Fruit fly (Drosophila melanogaster) whole organism, prepupa: ENCODE data around the gene CG11816.

Experiments used
- Blimp-1 ChIP-seq: fragments of 200-800 bp; sonication (Bioruptor generic); optimal IDR thresholded peaks from 3 replicates; lab custom pipeline; 2017; ENCODE audit warnings: missing biosample characterization, missing genetic modification characterization, mild to moderate bottlenecking, moderate library complexity, missing genetic modification reagents
- CG11762 ChIP-seq: fragments of 200-800 bp; sonication (Bioruptor generic); optimal IDR thresholded peaks from 3 replicates; lab custom pipeline; 2016; ENCODE audit warnings: missing biosample characterization, missing genetic modification characterization; ENCODE audit not compliant: insufficient read depth
- CG15336 ChIP-seq: fragments of 200-800 bp; sonication (Bioruptor generic); IDR thresholded peaks from 2 replicates; pipeline ENCODE4 v1.3.6; 2022; ENCODE audit warnings: missing biosample characterization, missing genetic modification characterization
- CG1621 ChIP-seq: fragments of 200-800 bp; sonication (Bioruptor generic); optimal IDR thresholded peaks from 3 replicates; lab custom pipeline; 2018; ENCODE audit warnings: missing biosample characterization, mild to moderate bottlenecking, missing genetic modification characterization
- CG3032 ChIP-seq: fragments of 200-800 bp; optimal IDR thresholded peaks from 2 replicates; lab custom pipeline; 2019; ENCODE audit warnings: missing biosample characterization, mild to moderate bottlenecking, missing genetic modification characterization, moderate library complexity
- CG32006 ChIP-seq: fragments of 200-800 bp; sonication (Bioruptor generic); optimal IDR thresholded peaks from 3 replicates; lab custom pipeline; 2017; ENCODE audit warnings: missing biosample characterization, mild to moderate bottlenecking, missing genetic modification characterization
- CG34406 ChIP-seq: fragments of 200-800 bp; sonication (Bioruptor generic); optimal IDR thresholded peaks from 3 replicates; lab custom pipeline; 2016; ENCODE audit warnings: missing biosample characterization, missing genetic modification characterization
- CG3919 ChIP-seq: fragments of 200-800 bp; sonication (Bioruptor generic); optimal IDR thresholded peaks from 3 replicates; lab custom pipeline; 2016; ENCODE audit warnings: missing biosample characterization, missing genetic modification characterization
- CG6163 ChIP-seq: fragments of 200-800 bp; sonication (Bioruptor generic); IDR thresholded peaks from 3 replicates; pipeline ENCODE4 v1.3.6; 2022; ENCODE audit warnings: missing biosample characterization, missing genetic modification characterization
- CG6276 ChIP-seq: fragments of 200-800 bp; sonication (Bioruptor generic); optimal IDR thresholded peaks from 2 replicates; lab custom pipeline; 2017; ENCODE audit warnings: missing biosample characterization, mild to moderate bottlenecking, missing genetic modification characterization
- CG6808 ChIP-seq: fragments of 200-800 bp; sonication (Bioruptor generic); optimal IDR thresholded peaks from 3 replicates; lab custom pipeline; 2017; ENCODE audit warnings: missing biosample characterization, missing genetic modification characterization, mild to moderate bottlenecking, moderate library complexity, missing genetic modification reagents
- CG6854 ChIP-seq: fragments of 200-800 bp; sonication (Bioruptor generic); optimal IDR thresholded peaks from 2 replicates; lab custom pipeline; 2017; ENCODE audit warnings: missing biosample characterization, mild to moderate bottlenecking, missing genetic modification characterization
- CG8119 ChIP-seq: fragments of 200-800 bp; sonication (Bioruptor generic); IDR thresholded peaks from 3 replicates; pipeline ENCODE4 v1.3.6; 2022; ENCODE audit warnings: missing biosample characterization, missing genetic modification characterization
- CG9139 ChIP-seq: fragments of 200-800 bp; sonication (Bioruptor generic); optimal IDR thresholded peaks from 3 replicates; lab custom pipeline; 2017; ENCODE audit warnings: missing biosample characterization, mild to moderate bottlenecking, missing genetic modification characterization
- Eip75B ChIP-seq: fragments of 200-800 bp; sonication (Bioruptor generic); optimal IDR thresholded peaks from 3 replicates; lab custom pipeline; 2016; ENCODE audit warnings: missing biosample characterization, missing genetic modification characterization
- Eip93F ChIP-seq: fragments of 200-800 bp; sonication (Bioruptor generic); optimal IDR thresholded peaks from 2 replicates; lab custom pipeline; 2016; ENCODE audit warnings: missing biosample characterization, mild to moderate bottlenecking, missing genetic modification characterization
- Ets21C ChIP-seq: fragments of 200-800 bp; sonication (Bioruptor generic); optimal IDR thresholded peaks from 3 replicates; lab custom pipeline; 2016; ENCODE audit warnings: missing biosample characterization, missing genetic modification characterization
- Hr38 ChIP-seq: sonication (Bioruptor generic); optimal IDR thresholded peaks from 2 replicates; lab custom pipeline; 2016; ENCODE audit warnings: missing biosample characterization, missing genetic modification characterization
- Hr39 ChIP-seq: fragments of 200-800 bp; sonication (Bioruptor generic); optimal IDR thresholded peaks from 2 replicates; lab custom pipeline; 2016; ENCODE audit warnings: missing biosample characterization, missing genetic modification characterization
- Hr4 ChIP-seq: fragments of 200-800 bp; sonication (Bioruptor generic); optimal IDR thresholded peaks from 3 replicates; lab custom pipeline; 2016; ENCODE audit warnings: missing biosample characterization, missing genetic modification characterization
- Lpt ChIP-seq: fragments of 200-800 bp; sonication (Bioruptor generic); optimal IDR thresholded peaks from 3 replicates; lab custom pipeline; 2016; ENCODE audit warnings: missing biosample characterization, missing genetic modification characterization
- Met ChIP-seq: fragments of 200-800 bp; sonication (Bioruptor generic); optimal IDR thresholded peaks from 3 replicates; lab custom pipeline; 2016; ENCODE audit warnings: missing biosample characterization, missing genetic modification characterization
- OdsH ChIP-seq: fragments of 200-800 bp; sonication (Bioruptor generic); optimal IDR thresholded peaks from 3 replicates; lab custom pipeline; 2016; ENCODE audit warnings: missing biosample characterization, missing genetic modification characterization
- Smox ChIP-seq: fragments of 200-800 bp; sonication (Bioruptor generic); optimal IDR thresholded peaks from 3 replicates; lab custom pipeline; 2016; ENCODE audit warnings: missing biosample characterization, missing genetic modification characterization
- Sox102F ChIP-seq: fragments of 200-800 bp; sonication (Bioruptor generic); optimal IDR thresholded peaks from 2 replicates; lab custom pipeline; 2016; ENCODE audit warnings: missing biosample characterization, mild to moderate bottlenecking, missing genetic modification characterization
- Sox14 ChIP-seq: fragments of 200-800 bp; sonication (Bioruptor generic); optimal IDR thresholded peaks from 3 replicates; lab custom pipeline; 2016; ENCODE audit warnings: missing biosample characterization, missing genetic modification characterization
- Sox15 ChIP-seq: fragments of 200-800 bp; sonication (Bioruptor generic); optimal IDR thresholded peaks from 3 replicates; lab custom pipeline; 2016; ENCODE audit warnings: missing biosample characterization, missing genetic modification characterization
- achi ChIP-seq: fragments of 200-800 bp; sonication (Bioruptor generic); optimal IDR thresholded peaks from 3 replicates; lab custom pipeline; 2016; ENCODE audit warnings: missing biosample characterization, missing genetic modification characterization
- acj6 ChIP-seq: fragments of 200-800 bp; sonication (Bioruptor generic); optimal IDR thresholded peaks from 3 replicates; lab custom pipeline; 2016; ENCODE audit warnings: missing biosample characterization, missing genetic modification characterization
- dac ChIP-seq: fragments of 200-800 bp; sonication (Bioruptor generic); optimal IDR thresholded peaks from 2 replicates; lab custom pipeline; 2017; ENCODE audit warnings: missing biosample characterization, mild to moderate bottlenecking, missing genetic modification characterization
- dsx ChIP-seq: fragments of 200-800 bp; optimal IDR thresholded peaks from 3 replicates; lab custom pipeline; 2019; ENCODE audit warnings: missing biosample characterization, mild to moderate bottlenecking, missing genetic modification characterization, moderate library complexity; ENCODE audit not compliant: poor library complexity, severe bottlenecking
- eg ChIP-seq: fragments of 200-800 bp; sonication (Bioruptor generic); IDR thresholded peaks from 3 replicates; pipeline ENCODE4 v1.3.6; 2022; ENCODE audit warnings: missing biosample characterization, missing genetic modification characterization
- esn ChIP-seq: fragments of 200-800 bp; sonication (Bioruptor generic); optimal IDR thresholded peaks from 2 replicates; lab custom pipeline; 2016; ENCODE audit warnings: missing biosample characterization, mild to moderate bottlenecking, missing genetic modification characterization, moderate library complexity
- fd85E ChIP-seq: fragments of 200-800 bp; sonication (Bioruptor generic); optimal IDR thresholded peaks from 3 replicates; lab custom pipeline; 2016; ENCODE audit warnings: missing biosample characterization, missing genetic modification characterization
- fkh ChIP-seq: fragments of 200-800 bp; sonication (Bioruptor generic); optimal IDR thresholded peaks from 3 replicates; lab custom pipeline; 2017; ENCODE audit warnings: missing biosample characterization, mild to moderate bottlenecking, missing genetic modification characterization, moderate library complexity
- net ChIP-seq: fragments of 200-800 bp; sonication (Bioruptor generic); optimal IDR thresholded peaks from 3 replicates; lab custom pipeline; 2016; ENCODE audit warnings: missing biosample characterization, missing genetic modification characterization
- spab ChIP-seq: fragments of 200-800 bp; sonication (Bioruptor generic); optimal IDR thresholded peaks from 2 replicates; lab custom pipeline; 2017; ENCODE audit warnings: missing biosample characterization, mild to moderate bottlenecking, missing genetic modification characterization, missing genetic modification reagents
- ss ChIP-seq, 2 experiments: fragments of 200-800 bp; sonication (Bioruptor generic); optimal IDR thresholded peaks; 2 replicates in 1 of 2; 3 replicates in 1 of 2; lab custom pipeline; 2017 to 2018; ENCODE audit warnings: mild to moderate bottlenecking in 2 of 2, missing biosample characterization in 2 of 2, missing genetic modification characterization in 2 of 2, moderate library complexity in 1 of 2
- svp ChIP-seq: fragments of 200-800 bp; sonication (Bioruptor generic); peaks from one replicate; lab custom pipeline; 2016; ENCODE audit warnings: missing biosample characterization, missing genetic modification characterization

CG11816 gene

dm6 chrX:13602071-13602858, 46.7 kb upstream of the CG11816 start, which contains the start of gene up:
up (minus strand) TSS chrX:13602578.
- TF ChIP-seq CG3032 (no peak), Sox15 (no peak), eg (GFP tag; lab: Robert Waterston, UW) (0 out of 3 replicates have a peak, but pooled peaks have one; percentile 21), CG9139 (GFP tag; lab: Kevin White, UChicago) (no peak), Hr39 (GFP tag; lab: Kevin White, UChicago) (no peak)

dm6 chrX:13597753-13598152, 42.2 kb upstream of the CG11816 start:
- no peak for TF ChIP-seq Met (GFP tag; lab: Kevin White, UChicago)
- TF ChIP-seq Hr38 = no peak

dm6 chrX:13593667-13594066, 38.1 kb upstream of the CG11816 start:
- TF ChIP-seq CG11762 (no peak), fd85E (no peak)

- TF ChIP-seq spab (GFP tag; lab: Kevin White, UChicago) (no peak), CG32006 (GFP tag; lab: Kevin White, UChicago) (no peak), CG6163 (GFP tag; lab: Robert Waterston, UW) (no peak), Eip93F (GFP tag; lab: Kevin White, UChicago) (no peak), Hr39 (GFP tag; lab: Kevin White, UChicago) (no peak), CG3919 (no peak), CG9139 (GFP tag; lab: Kevin White, UChicago) (no peak), Sox14 (GFP tag; lab: Kevin White, UChicago) (no peak), Blimp-1 (GFP tag; lab: Kevin White, UChicago) (no peak), ss (GFP tag; optimal IDR thresholded peaks at IDR 0.05; lab: Kevin White, UChicago) (no peak), Sox102F (GFP tag; lab: Kevin White, UChicago) (no peak), Ets21C (GFP tag; lab: Kevin White, UChicago) (no peak), net (GFP tag; lab: Kevin White, UChicago) (no peak), CG8119 (GFP tag; lab: Robert Waterston, UW) (no peak), svp (GFP tag; lab: Kevin White, UChicago) (no peak), Lpt (GFP tag; lab: Kevin White, UChicago) (no peak)
Measured at dm6 chrX:13586888-13587287, 31.3 kb upstream of the CG11816 start.

dm6 chrX:13579322-13579721, 23.7 kb upstream of the CG11816 start:
- TF ChIP-seq Eip75B (GFP tag; lab: Kevin White, UChicago) = no peak
- no peak for TF ChIP-seq OdsH (GFP tag; lab: Kevin White, UChicago)
- no peak for TF ChIP-seq CG3032

- TF ChIP-seq CG6854 (no peak), esn (GFP tag; lab: Kevin White, UChicago) (peak; percentile 43), Sox14 (GFP tag; lab: Kevin White, UChicago) (peak; percentile 56), achi (GFP tag; lab: Kevin White, UChicago) (peak; percentile 61), acj6 (GFP tag; lab: Kevin White, UChicago) (peak; percentile 33), Smox (GFP tag; lab: Kevin White, UChicago) (peak; percentile 35), dsx (peak; percentile 6), Eip75B (GFP tag; lab: Kevin White, UChicago) (peak; percentile 34), dac (GFP tag; lab: Kevin White, UChicago) (peak; percentile 45), Lpt (GFP tag; lab: Kevin White, UChicago) (peak; percentile 55), CG1621 (no peak), CG8119 (GFP tag; lab: Robert Waterston, UW) (peak; percentile 56), OdsH (GFP tag; lab: Kevin White, UChicago) (peak; percentile 48), Hr4 (GFP tag; lab: Kevin White, UChicago) (peak; percentile 68), Sox15 (peak; percentile 15), net (GFP tag; lab: Kevin White, UChicago) (peak; percentile 17), CG34406 (GFP tag; lab: Kevin White, UChicago) (peak; percentile 30), CG6808 (GFP tag; lab: Kevin White, UChicago) (peak; percentile 9), fkh (no peak), eg (GFP tag; lab: Robert Waterston, UW) (peak; percentile 47; the same call in 2 of the 3 replicates), Hr39 (GFP tag; lab: Kevin White, UChicago) (peak; percentile 63), CG15336 (GFP tag; lab: Robert Waterston, UW) (peak; percentile 57), svp (GFP tag; lab: Kevin White, UChicago) (peak; percentile 61), CG6276 (GFP tag; lab: Kevin White, UChicago) (peak; percentile 60), Hr38 (no peak)
Measured at dm6 chrX:13572382-13572781, 16.8 kb upstream of the CG11816 start.
